Fruit fly (Drosophila melanogaster) whole organism, prepupa: ENCODE results near the gene CG6178.
A peak's percentile ranks its signal among the peaks of the same experiment; 100 is the strongest.

Experiments
- Blimp-1 ChIP-seq: fragments of 200-800 bp; sonication (Bioruptor generic); optimal IDR thresholded peaks from 3 replicates; lab custom pipeline; 2017; ENCODE audit warnings: missing biosample characterization, missing genetic modification characterization, mild to moderate bottlenecking, moderate library complexity, missing genetic modification reagents
- CG10631 ChIP-seq: fragments of 200-800 bp; sonication (Bioruptor generic); optimal IDR thresholded peaks from 2 replicates; lab custom pipeline; 2016; ENCODE audit warnings: missing biosample characterization, missing genetic modification characterization
- CG10669 ChIP-seq: fragments of 200-800 bp; sonication (Bioruptor generic); optimal IDR thresholded peaks from 3 replicates; lab custom pipeline; 2018; ENCODE audit warnings: missing biosample characterization, mild to moderate bottlenecking, missing genetic modification characterization, moderate library complexity
- CG11294 ChIP-seq: fragments of 200-800 bp; sonication (Bioruptor generic); IDR thresholded peaks from 2 replicates; pipeline ENCODE4 v1.3.6; 2022; ENCODE audit warnings: missing biosample characterization, missing genetic modification characterization
- CG11762 ChIP-seq: fragments of 200-800 bp; sonication (Bioruptor generic); optimal IDR thresholded peaks from 3 replicates; lab custom pipeline; 2016; ENCODE audit warnings: missing biosample characterization, missing genetic modification characterization; ENCODE audit not compliant: insufficient read depth
- CG15336 ChIP-seq: fragments of 200-800 bp; sonication (Bioruptor generic); IDR thresholded peaks from 2 replicates; pipeline ENCODE4 v1.3.6; 2022; ENCODE audit warnings: missing biosample characterization, missing genetic modification characterization
- CG1621 ChIP-seq: fragments of 200-800 bp; sonication (Bioruptor generic); optimal IDR thresholded peaks from 3 replicates; lab custom pipeline; 2018; ENCODE audit warnings: missing biosample characterization, mild to moderate bottlenecking, missing genetic modification characterization
- CG3032 ChIP-seq: fragments of 200-800 bp; optimal IDR thresholded peaks from 2 replicates; lab custom pipeline; 2019; ENCODE audit warnings: missing biosample characterization, mild to moderate bottlenecking, missing genetic modification characterization, moderate library complexity
- CG31627 ChIP-seq: fragments of 200-800 bp; sonication (Bioruptor generic); optimal IDR thresholded peaks from 3 replicates; lab custom pipeline; 2016; ENCODE audit warnings: missing biosample characterization, missing genetic modification characterization
- CG32006 ChIP-seq: fragments of 200-800 bp; sonication (Bioruptor generic); optimal IDR thresholded peaks from 3 replicates; lab custom pipeline; 2017; ENCODE audit warnings: missing biosample characterization, mild to moderate bottlenecking, missing genetic modification characterization
- CG4318 ChIP-seq: fragments of 200-800 bp; sonication (Bioruptor generic); optimal IDR thresholded peaks from 3 replicates; lab custom pipeline; 2017; ENCODE audit warnings: missing biosample characterization, mild to moderate bottlenecking, missing genetic modification characterization
- CG6163 ChIP-seq: fragments of 200-800 bp; sonication (Bioruptor generic); IDR thresholded peaks from 3 replicates; pipeline ENCODE4 v1.3.6; 2022; ENCODE audit warnings: missing biosample characterization, missing genetic modification characterization
- CG6276 ChIP-seq: fragments of 200-800 bp; sonication (Bioruptor generic); optimal IDR thresholded peaks from 2 replicates; lab custom pipeline; 2017; ENCODE audit warnings: missing biosample characterization, mild to moderate bottlenecking, missing genetic modification characterization
- CG6792 ChIP-seq: fragments of 200-800 bp; sonication (Bioruptor generic); optimal IDR thresholded peaks from 3 replicates; lab custom pipeline; 2016; ENCODE audit warnings: missing biosample characterization, missing genetic modification characterization
- CG6808 ChIP-seq: fragments of 200-800 bp; sonication (Bioruptor generic); optimal IDR thresholded peaks from 3 replicates; lab custom pipeline; 2017; ENCODE audit warnings: missing biosample characterization, missing genetic modification characterization, mild to moderate bottlenecking, moderate library complexity, missing genetic modification reagents
- CG6854 ChIP-seq: fragments of 200-800 bp; sonication (Bioruptor generic); optimal IDR thresholded peaks from 2 replicates; lab custom pipeline; 2017; ENCODE audit warnings: missing biosample characterization, mild to moderate bottlenecking, missing genetic modification characterization
- CG7368 ChIP-seq: fragments of 200-800 bp; sonication (Bioruptor generic); optimal IDR thresholded peaks from 3 replicates; lab custom pipeline; 2016; ENCODE audit warnings: missing biosample characterization, missing genetic modification characterization
- CG8319 ChIP-seq: fragments of 200-800 bp; sonication (Bioruptor generic); optimal IDR thresholded peaks from 3 replicates; lab custom pipeline; 2016; ENCODE audit warnings: missing biosample characterization, missing genetic modification characterization
- CG8632 ChIP-seq: fragments of 200-800 bp; sonication (Bioruptor generic); optimal IDR thresholded peaks from 3 replicates; lab custom pipeline; 2016; ENCODE audit warnings: missing biosample characterization, missing genetic modification characterization
- CG9139 ChIP-seq: fragments of 200-800 bp; sonication (Bioruptor generic); optimal IDR thresholded peaks from 3 replicates; lab custom pipeline; 2017; ENCODE audit warnings: missing biosample characterization, mild to moderate bottlenecking, missing genetic modification characterization
- Eip75B ChIP-seq: fragments of 200-800 bp; sonication (Bioruptor generic); optimal IDR thresholded peaks from 3 replicates; lab custom pipeline; 2016; ENCODE audit warnings: missing biosample characterization, missing genetic modification characterization
- Eip78C ChIP-seq: fragments of 200-800 bp; sonication (Bioruptor generic); peaks from one replicate; lab custom pipeline; 2016; ENCODE audit warnings: missing biosample characterization, missing genetic modification characterization
- Eip93F ChIP-seq: fragments of 200-800 bp; sonication (Bioruptor generic); optimal IDR thresholded peaks from 2 replicates; lab custom pipeline; 2016; ENCODE audit warnings: missing biosample characterization, mild to moderate bottlenecking, missing genetic modification characterization
- Ets96B ChIP-seq: fragments of 200-800 bp; optimal IDR thresholded peaks from 2 replicates; lab custom pipeline; 2019; ENCODE audit warnings: missing biosample characterization, mild to moderate bottlenecking, missing genetic modification characterization, moderate library complexity
- Hr38 ChIP-seq: sonication (Bioruptor generic); optimal IDR thresholded peaks from 2 replicates; lab custom pipeline; 2016; ENCODE audit warnings: missing biosample characterization, missing genetic modification characterization
- Hr39 ChIP-seq: fragments of 200-800 bp; sonication (Bioruptor generic); optimal IDR thresholded peaks from 2 replicates; lab custom pipeline; 2016; ENCODE audit warnings: missing biosample characterization, missing genetic modification characterization
- Hr4 ChIP-seq: fragments of 200-800 bp; sonication (Bioruptor generic); optimal IDR thresholded peaks from 3 replicates; lab custom pipeline; 2016; ENCODE audit warnings: missing biosample characterization, missing genetic modification characterization
- Lpt ChIP-seq: fragments of 200-800 bp; sonication (Bioruptor generic); optimal IDR thresholded peaks from 3 replicates; lab custom pipeline; 2016; ENCODE audit warnings: missing biosample characterization, missing genetic modification characterization
- Met ChIP-seq: fragments of 200-800 bp; sonication (Bioruptor generic); optimal IDR thresholded peaks from 3 replicates; lab custom pipeline; 2016; ENCODE audit warnings: missing biosample characterization, missing genetic modification characterization
- OdsH ChIP-seq: fragments of 200-800 bp; sonication (Bioruptor generic); optimal IDR thresholded peaks from 3 replicates; lab custom pipeline; 2016; ENCODE audit warnings: missing biosample characterization, missing genetic modification characterization
- Smox ChIP-seq: fragments of 200-800 bp; sonication (Bioruptor generic); optimal IDR thresholded peaks from 3 replicates; lab custom pipeline; 2016; ENCODE audit warnings: missing biosample characterization, missing genetic modification characterization
- Sox102F ChIP-seq: fragments of 200-800 bp; sonication (Bioruptor generic); optimal IDR thresholded peaks from 2 replicates; lab custom pipeline; 2016; ENCODE audit warnings: missing biosample characterization, mild to moderate bottlenecking, missing genetic modification characterization
- Sox14 ChIP-seq: fragments of 200-800 bp; sonication (Bioruptor generic); optimal IDR thresholded peaks from 3 replicates; lab custom pipeline; 2016; ENCODE audit warnings: missing biosample characterization, missing genetic modification characterization
- Sox15 ChIP-seq: fragments of 200-800 bp; sonication (Bioruptor generic); optimal IDR thresholded peaks from 3 replicates; lab custom pipeline; 2016; ENCODE audit warnings: missing biosample characterization, missing genetic modification characterization
- acj6 ChIP-seq: fragments of 200-800 bp; sonication (Bioruptor generic); optimal IDR thresholded peaks from 3 replicates; lab custom pipeline; 2016; ENCODE audit warnings: missing biosample characterization, missing genetic modification characterization
- cyc ChIP-seq: fragments of 200-800 bp; sonication (Bioruptor generic); optimal IDR thresholded peaks from 3 replicates; lab custom pipeline; 2016; ENCODE audit warnings: missing biosample characterization, missing genetic modification characterization
- dac ChIP-seq: fragments of 200-800 bp; sonication (Bioruptor generic); optimal IDR thresholded peaks from 2 replicates; lab custom pipeline; 2017; ENCODE audit warnings: missing biosample characterization, mild to moderate bottlenecking, missing genetic modification characterization
- dsx ChIP-seq: fragments of 200-800 bp; optimal IDR thresholded peaks from 3 replicates; lab custom pipeline; 2019; ENCODE audit warnings: missing biosample characterization, mild to moderate bottlenecking, missing genetic modification characterization, moderate library complexity; ENCODE audit not compliant: poor library complexity, severe bottlenecking
- fd59A ChIP-seq: fragments of 200-800 bp; sonication (Bioruptor generic); optimal IDR thresholded peaks from 2 replicates; lab custom pipeline; 2017; ENCODE audit warnings: missing biosample characterization, mild to moderate bottlenecking, missing genetic modification characterization, missing genetic modification reagents
- fd85E ChIP-seq: fragments of 200-800 bp; sonication (Bioruptor generic); optimal IDR thresholded peaks from 3 replicates; lab custom pipeline; 2016; ENCODE audit warnings: missing biosample characterization, missing genetic modification characterization
- fkh ChIP-seq: fragments of 200-800 bp; sonication (Bioruptor generic); optimal IDR thresholded peaks from 3 replicates; lab custom pipeline; 2017; ENCODE audit warnings: missing biosample characterization, mild to moderate bottlenecking, missing genetic modification characterization, moderate library complexity
- lz ChIP-seq: fragments of 200-800 bp; sonication (Bioruptor generic); optimal IDR thresholded peaks from 3 replicates; lab custom pipeline; 2016; ENCODE audit warnings: missing biosample characterization, missing genetic modification characterization
- pdm3 ChIP-seq: fragments of 200-800 bp; sonication (Bioruptor generic); optimal IDR thresholded peaks from 3 replicates; lab custom pipeline; 2016; ENCODE audit warnings: missing biosample characterization, missing genetic modification characterization
- salr ChIP-seq, 2 experiments: fragments of 200-800 bp; sonication (Bioruptor generic); optimal IDR thresholded peaks; 3 replicates each; lab custom pipeline; 2016 to 2018; ENCODE audit warnings: missing biosample characterization in 2 of 2, missing genetic modification characterization in 2 of 2, mild to moderate bottlenecking in 1 of 2
- spab ChIP-seq: fragments of 200-800 bp; sonication (Bioruptor generic); optimal IDR thresholded peaks from 2 replicates; lab custom pipeline; 2017; ENCODE audit warnings: missing biosample characterization, mild to moderate bottlenecking, missing genetic modification characterization, missing genetic modification reagents
- ss ChIP-seq, 2 experiments: fragments of 200-800 bp; sonication (Bioruptor generic); optimal IDR thresholded peaks; 2 replicates in 1 of 2; 3 replicates in 1 of 2; lab custom pipeline; 2017 to 2018; ENCODE audit warnings: mild to moderate bottlenecking in 2 of 2, missing biosample characterization in 2 of 2, missing genetic modification characterization in 2 of 2, moderate library complexity in 1 of 2
- svp ChIP-seq: fragments of 200-800 bp; sonication (Bioruptor generic); peaks from one replicate; lab custom pipeline; 2016; ENCODE audit warnings: missing biosample characterization, missing genetic modification characterization
- topi ChIP-seq: fragments of 200-800 bp; sonication (Bioruptor generic); optimal IDR thresholded peaks from 3 replicates; lab custom pipeline; 2016; ENCODE audit warnings: missing biosample characterization, missing genetic modification characterization
- vri ChIP-seq: fragments of 200-800 bp; sonication (Bioruptor generic); optimal IDR thresholded peaks from 3 replicates; lab custom pipeline; 2016; ENCODE audit warnings: missing biosample characterization, mild to moderate bottlenecking, missing genetic modification characterization

The CG6178 gene

dm6 chr3R:24151924-24152809 lies at the start of gene CG6178, which contains the start of gene p38a:
Gene CG6178 (plus strand): TSS chr3R:24152347.
Gene p38a (minus strand): TSS chr3R:24152321.
- peak; percentile 95 for TF ChIP-seq CG6854 (GFP tag; lab: Kevin White, UChicago)
- peak; percentile 72 for TF ChIP-seq fd85E (GFP tag; lab: Kevin White, UChicago)
- peak; percentile 89 for TF ChIP-seq pdm3
- peak; percentile 98 for TF ChIP-seq CG11294 (GFP tag; lab: Robert Waterston, UW)
- TF ChIP-seq CG32006 (GFP tag; lab: Kevin White, UChicago), result peak; percentile 100
- TF ChIP-seq CG11762 (GFP tag; lab: Kevin White, UChicago), result peak; percentile 93
- TF ChIP-seq Sox14 (GFP tag; lab: Kevin White, UChicago), result peak; percentile 91
- TF ChIP-seq Hr38 (GFP tag; lab: Kevin White, UChicago), result no peak
- peak; percentile 99 for TF ChIP-seq CG10631
- TF ChIP-seq Hr4, result peak; percentile 95
- TF ChIP-seq fkh (GFP tag; lab: Kevin White, UChicago), result peak; percentile 86
- TF ChIP-seq Sox102F, result peak; percentile 93
- TF ChIP-seq CG10669, result peak; percentile 97
- TF ChIP-seq CG6792 (GFP tag; lab: Kevin White, UChicago), result peak; percentile 95
- TF ChIP-seq Smox, result peak; percentile 82
- peak; percentile 86 for TF ChIP-seq Eip75B
- TF ChIP-seq CG15336 (GFP tag; lab: Robert Waterston, UW), result peak; percentile 99
- TF ChIP-seq Eip93F, result peak; percentile 81
- peak; percentile 98 for TF ChIP-seq dsx
- TF ChIP-seq CG31627 (GFP tag; lab: Kevin White, UChicago), result peak; percentile 83
- peak; percentile 98 for TF ChIP-seq acj6 (GFP tag; lab: Kevin White, UChicago)
- peak; percentile 88 for TF ChIP-seq CG8319
- peak; percentile 82 for TF ChIP-seq vri (GFP tag; lab: Kevin White, UChicago)
- peak; percentile 96 for TF ChIP-seq dac (GFP tag; lab: Kevin White, UChicago)
- TF ChIP-seq salr (GFP tag; optimal IDR thresholded peaks at IDR 0.05; lab: Kevin White, UChicago), result peak; percentile 89 to 97
- TF ChIP-seq CG7368 (GFP tag; lab: Kevin White, UChicago), result peak; percentile 95
- TF ChIP-seq svp (GFP tag; lab: Kevin White, UChicago), result peak; percentile 95
- TF ChIP-seq CG8632, result peak; percentile 99
- peak; percentile 96 for TF ChIP-seq CG9139 (GFP tag; lab: Kevin White, UChicago)
- TF ChIP-seq Lpt, result peak; percentile 96
- TF ChIP-seq lz (GFP tag; lab: Kevin White, UChicago), result peak; percentile 92
- peak; percentile 97 for TF ChIP-seq CG6163 (GFP tag; lab: Robert Waterston, UW)
- TF ChIP-seq Eip78C (GFP tag; lab: Kevin White, UChicago), result peak; percentile 97
- TF ChIP-seq CG4318 (GFP tag; lab: Kevin White, UChicago), result peak; percentile 99
- peak; percentile 99 for TF ChIP-seq CG6276 (GFP tag; lab: Kevin White, UChicago)
- TF ChIP-seq ss (GFP tag; optimal IDR thresholded peaks at IDR 0.05; lab: Kevin White, UChicago), result peak; percentile 95 to 98
- TF ChIP-seq spab (GFP tag; lab: Kevin White, UChicago), result peak; percentile 96
- peak; percentile 95 for TF ChIP-seq Blimp-1
- peak; percentile 99 for TF ChIP-seq Ets96B (tag; lab: Kevin White, UChicago)
- peak; percentile 88 for TF ChIP-seq CG1621 (tag; lab: Kevin White, UChicago)
- peak; percentile 92 for TF ChIP-seq topi (GFP tag; lab: Kevin White, UChicago)
- peak; percentile 91 for TF ChIP-seq Met
- peak; percentile 84 for TF ChIP-seq Hr39
- peak; percentile 98 for TF ChIP-seq OdsH (GFP tag; lab: Kevin White, UChicago)
- peak; percentile 95 for TF ChIP-seq CG6808 (GFP tag; lab: Kevin White, UChicago)
- TF ChIP-seq CG3032 (tag; lab: Kevin White, UChicago), result peak; percentile 99
- TF ChIP-seq fd59A, result peak; percentile 87
- peak; percentile 88 for TF ChIP-seq cyc (GFP tag; lab: Kevin White, UChicago)
- TF ChIP-seq Sox15 (GFP tag; lab: Kevin White, UChicago), result peak; percentile 94
